Fruit fly (Drosophila melanogaster) whole organism, wandering third instar larva: Measurements from ENCODE around the gene CG31549.

Source experiments
- Abd-B ChIP-seq: fragments of >200 bp; optimal IDR thresholded peaks from 2 replicates; lab custom pipeline; 2017; ENCODE audit warnings: missing biosample characterization, missing genetic modification characterization
- CG32264 ChIP-seq: fragments of 200-800 bp; sonication (Bioruptor generic); optimal IDR thresholded peaks from 2 replicates; lab custom pipeline; 2016; ENCODE audit warnings: missing biosample characterization, missing genetic modification characterization
- Dfd ChIP-seq: fragments of >200 bp; optimal IDR thresholded peaks from 2 replicates; lab custom pipeline; 2017; ENCODE audit warnings: missing biosample characterization, missing genetic modification characterization
- Hr78 ChIP-seq: fragments of >200 bp; optimal IDR thresholded peaks from 2 replicates; lab custom pipeline; 2017; ENCODE audit warnings: missing biosample characterization, missing genetic modification characterization
- OdsH ChIP-seq: fragments of 200-800 bp; sonication (Bioruptor generic); optimal IDR thresholded peaks from 2 replicates; lab custom pipeline; 2016; ENCODE audit warnings: missing biosample characterization, mild to moderate bottlenecking, missing genetic modification characterization
- dl ChIP-seq, 2 experiments: fragments of 175-275, 200-275 bp in 1 of 2; fragments of 200-275 bp in 1 of 2; sonication (Bioruptor generic); optimal IDR thresholded peaks; lab custom pipeline; 2018; ENCODE audit warnings: mild to moderate bottlenecking in 2 of 2, missing biosample characterization in 2 of 2, missing genetic modification characterization in 2 of 2, moderate library complexity in 2 of 2; ENCODE audit not compliant: partially characterized antibody in 2 of 2, insufficient read depth in 1 of 2
- dmrt93B ChIP-seq: fragments of 200-800 bp; sonication (Bioruptor generic); optimal IDR thresholded peaks from 2 replicates; lab custom pipeline; 2018; ENCODE audit warnings: missing biosample characterization, mild to moderate bottlenecking, missing genetic modification characterization
- fru ChIP-seq: fragments of 200-800 bp; sonication (Bioruptor generic); optimal IDR thresholded peaks from 3 replicates; lab custom pipeline; 2016; ENCODE audit warnings: missing biosample characterization, mild to moderate bottlenecking, missing genetic modification characterization
- jim ChIP-seq: fragments of 175-275, 200-325 bp; sonication (Bioruptor generic); optimal IDR thresholded peaks from 2 replicates; lab custom pipeline; 2016; ENCODE audit warnings: missing biosample characterization, mild to moderate bottlenecking, missing genetic modification characterization
- pan ChIP-seq: fragments of >200 bp; optimal IDR thresholded peaks from 2 replicates; lab custom pipeline; 2017
- psq ChIP-seq: fragments of 200-800 bp; sonication (Bioruptor generic); optimal IDR thresholded peaks from 3 replicates; lab custom pipeline; 2017; ENCODE audit warnings: missing biosample characterization, mild to moderate bottlenecking, missing genetic modification characterization, moderate library complexity
- tai ChIP-seq: sonication (Bioruptor generic); optimal IDR thresholded peaks from 2 replicates; lab custom pipeline; 2016; ENCODE audit warnings: missing biosample characterization, missing genetic modification characterization
- usp ChIP-seq: fragments of >200 bp; optimal IDR thresholded peaks from 2 replicates; lab custom pipeline; 2017; ENCODE audit warnings: missing biosample characterization, missing genetic modification characterization

- TF ChIP-seq tai (GFP tag; lab: Kevin White, UChicago) = no peak
- no peak for TF ChIP-seq Abd-B (GFP tag; lab: Kevin White, UChicago)
- no peak for TF ChIP-seq pan (lab: Kevin White, UChicago)
- TF ChIP-seq usp (GFP tag; lab: Kevin White, UChicago) = no peak
- no peak for TF ChIP-seq psq
- TF ChIP-seq jim (GFP tag; lab: Kevin White, UChicago) = no peak
- TF ChIP-seq OdsH (GFP tag; lab: Kevin White, UChicago) = no peak
- no peak for TF ChIP-seq Dfd (GFP tag; lab: Kevin White, UChicago)
- TF ChIP-seq Hr78 (GFP tag; lab: Kevin White, UChicago) = no peak
- TF ChIP-seq CG32264 (GFP tag; lab: Kevin White, UChicago) = no peak
- TF ChIP-seq fru (GFP tag; lab: Kevin White, UChicago) = no peak
- TF ChIP-seq dmrt93B (GFP tag; lab: Kevin White, UChicago) = no peak
- TF ChIP-seq dl (GFP tag; optimal IDR thresholded peaks at IDR 0.05; lab: Kevin White, UChicago; ENCODE audit: insufficient read depth in 1 of 2, partially characterized antibody in 2 of 2) = no peak
Observed at dm6 chr3R:5653887-5654286, 21.9 kb downstream of the CG31549 start.
